Worm (Caenorhabditis elegans) whole organism, L1 larva: ENCODE measurements around the gene F56D3.1.
A peak's percentile ranks its signal among the peaks of the same experiment; 100 is the strongest.
"Not testable (repeated sequence)": the region's sequence is repeated elsewhere in the genome, so short reads cannot be mapped to it uniquely, and the experiment has no call there.

Source experiments
- C16A3.4 ChIP-seq: fragments of 150-350 bp; optimal IDR thresholded peaks from 2 replicates; lab custom pipeline; 2014; ENCODE audit warnings: missing biosample characterization, missing genetic modification characterization
- C34B4.2 ChIP-seq: sonication (generic microtip); optimal IDR thresholded peaks from 2 replicates; lab custom pipeline; 2017; ENCODE audit warnings: mild to moderate bottlenecking, missing genetic modification characterization, missing compliant biosample characterization
- Y116A8C.19 ChIP-seq: sonication (generic microtip); optimal IDR thresholded peaks from 2 replicates; lab custom pipeline; 2016; ENCODE audit warnings: missing compliant biosample characterization, missing genetic modification characterization, borderline replicate concordance
- aha-1 ChIP-seq: fragments of 150-350 bp; optimal IDR thresholded peaks from 2 replicates; lab custom pipeline; 2014; ENCODE audit warnings: missing biosample characterization, missing genetic modification characterization
- aly-2 ChIP-seq: fragments of 150-350 bp; optimal IDR thresholded peaks from 2 replicates; lab custom pipeline; 2014; ENCODE audit warnings: missing biosample characterization, missing genetic modification characterization
- blmp-1 ChIP-seq: fragments of 150-350 bp; optimal IDR thresholded peaks from 2 replicates; lab custom pipeline; 2014; ENCODE audit warnings: missing biosample characterization, missing genetic modification characterization
- ceh-88 ChIP-seq: fragments of 200-800 bp; sonication (Bioruptor generic); IDR thresholded peaks from 2 replicates; pipeline ENCODE4 v1.3.6; 2022; ENCODE audit warnings: missing genetic modification characterization, missing compliant biosample characterization
- dpl-1 ChIP-seq, 3 experiments: fragments of 150-350 bp in 2 of 3; sonication (generic microtip) in 1 of 3; optimal IDR thresholded peaks; 2 replicates each; lab custom pipeline; 2014 to 2017; ENCODE audit warnings: missing biosample characterization in 3 of 3, missing genetic modification characterization in 3 of 3, missing genetic modification reagents in 3 of 3
- dsc-1 ChIP-seq: sonication (generic microtip); optimal IDR thresholded peaks from 2 replicates; lab custom pipeline; 2016; ENCODE audit warnings: mild to moderate bottlenecking, missing genetic modification characterization, missing compliant biosample characterization
- efl-1 ChIP-seq, 4 experiments: fragments of 150-350 bp; optimal IDR thresholded peaks in 3 of 4; peaks in 1 of 4; 1 replicate in 1 of 4; 2 replicates in 3 of 4; lab custom pipeline; 2014; ENCODE audit warnings: missing biosample characterization in 2 of 4, missing genetic modification characterization in 2 of 4, missing genetic modification reagents in 2 of 4
- efl-3 ChIP-seq: fragments of 200-800 bp; sonication (Bioruptor generic); optimal IDR thresholded peaks from 2 replicates; lab custom pipeline; 2018; ENCODE audit warnings: mild to moderate bottlenecking, missing genetic modification characterization, missing compliant biosample characterization
- elt-2 ChIP-seq: sonication (generic microtip); optimal IDR thresholded peaks from 2 replicates; lab custom pipeline; 2016; ENCODE audit warnings: missing genetic modification characterization, mild to moderate bottlenecking, inconsistent platforms, missing compliant biosample characterization, missing genetic modification reagents
- ets-5 ChIP-seq: fragments of 200-800 bp; sonication (Bioruptor generic); IDR thresholded peaks from 2 replicates; pipeline ENCODE4 v1.3.6; 2022; ENCODE audit warnings: missing genetic modification characterization, missing compliant biosample characterization
- fkh-10 ChIP-seq: sonication (generic microtip); optimal IDR thresholded peaks from 2 replicates; lab custom pipeline; 2017; ENCODE audit warnings: missing biosample characterization, missing genetic modification reagents, missing genetic modification characterization
- fkh-8 ChIP-seq: sonication (generic microtip); optimal IDR thresholded peaks from 2 replicates; lab custom pipeline; 2016; ENCODE audit warnings: mild to moderate bottlenecking, missing genetic modification characterization, missing compliant biosample characterization
- fos-1 ChIP-seq: fragments of 150-350 bp; optimal IDR thresholded peaks from 2 replicates; lab custom pipeline; 2014; ENCODE audit warnings: missing biosample characterization, missing genetic modification characterization
- grh-1 ChIP-seq: fragments of 200-800 bp; sonication (Bioruptor generic); IDR thresholded peaks from 2 replicates; pipeline ENCODE4 v1.3.6; 2022; ENCODE audit warnings: missing genetic modification reagents, missing genetic modification characterization, missing compliant biosample characterization
- hlh-17 ChIP-seq: fragments of 200-800 bp; sonication (Bioruptor generic); optimal IDR thresholded peaks from 2 replicates; lab custom pipeline; 2018; ENCODE audit warnings: missing genetic modification characterization, mild to moderate bottlenecking, missing compliant biosample characterization, moderate library complexity, borderline replicate concordance
- hlh-4 ChIP-seq: sonication (generic microtip); optimal IDR thresholded peaks from 2 replicates; lab custom pipeline; 2016; ENCODE audit warnings: mild to moderate bottlenecking, missing genetic modification characterization, missing compliant biosample characterization
- lin-14 ChIP-seq: fragments of 200-800 bp; sonication (Bioruptor generic); optimal IDR thresholded peaks from 2 replicates; lab custom pipeline; 2018; ENCODE audit warnings: mild to moderate bottlenecking, missing genetic modification characterization, moderate library complexity, missing compliant biosample characterization
- lsy-2 ChIP-seq, 2 experiments: fragments of 150-350 bp; optimal IDR thresholded peaks; 2 replicates each; lab custom pipeline; 2014; ENCODE audit warnings: missing biosample characterization in 2 of 2, missing genetic modification characterization in 2 of 2
- mab-9 ChIP-seq: fragments of 200-800 bp; sonication (Bioruptor generic); IDR thresholded peaks from 2 replicates; pipeline ENCODE4 v1.3.6; 2022; ENCODE audit warnings: missing genetic modification reagents, missing genetic modification characterization, missing compliant biosample characterization
- mdl-1 ChIP-seq, 2 experiments: fragments of 150-350 bp; optimal IDR thresholded peaks; 2 replicates each; lab custom pipeline; 2014 to 2017; ENCODE audit warnings: missing biosample characterization in 2 of 2, missing genetic modification characterization in 2 of 2, inconsistent platforms in 1 of 2
- mef-2 ChIP-seq: fragments of 150-350 bp; optimal IDR thresholded peaks from 2 replicates; lab custom pipeline; 2014; ENCODE audit warnings: missing biosample characterization, missing genetic modification characterization
- mep-1 ChIP-seq: fragments of 150-350 bp; optimal IDR thresholded peaks from 2 replicates; lab custom pipeline; 2014; ENCODE audit warnings: missing biosample characterization, missing genetic modification characterization
- nhr-12 ChIP-seq: sonication (generic microtip); optimal IDR thresholded peaks from 2 replicates; lab custom pipeline; 2017; ENCODE audit warnings: missing biosample characterization, missing genetic modification characterization
- nhr-20 ChIP-seq: sonication (generic microtip); optimal IDR thresholded peaks from 2 replicates; lab custom pipeline; 2016; ENCODE audit warnings: mild to moderate bottlenecking, missing genetic modification characterization, missing compliant biosample characterization
- nhr-28 ChIP-seq: fragments of 150-350 bp; optimal IDR thresholded peaks from 2 replicates; lab custom pipeline; 2014; ENCODE audit warnings: missing biosample characterization, missing genetic modification characterization
- nhr-47 ChIP-seq: sonication (generic microtip); optimal IDR thresholded peaks from 2 replicates; lab custom pipeline; 2016; ENCODE audit warnings: mild to moderate bottlenecking, missing genetic modification characterization, moderate library complexity, missing compliant biosample characterization
- nhr-71 ChIP-seq: sonication (generic microtip); optimal IDR thresholded peaks from 2 replicates; lab custom pipeline; 2016; ENCODE audit warnings: mild to moderate bottlenecking, missing genetic modification characterization, moderate library complexity, missing compliant biosample characterization
- nhr-76 ChIP-seq: sonication (generic microtip); optimal IDR thresholded peaks from 2 replicates; lab custom pipeline; 2017; ENCODE audit warnings: missing biosample characterization, missing genetic modification characterization
- nhr-84 ChIP-seq: sonication (generic microtip); optimal IDR thresholded peaks from 2 replicates; lab custom pipeline; 2017; ENCODE audit warnings: missing biosample characterization, missing genetic modification characterization
- nhr-85 ChIP-seq: sonication (generic microtip); peaks from one replicate; lab custom pipeline; 2016; ENCODE audit warnings: missing genetic modification characterization, inconsistent platforms, missing compliant biosample characterization
- pax-3 ChIP-seq: fragments of 200-800 bp; sonication (Bioruptor generic); optimal IDR thresholded peaks from 2 replicates; lab custom pipeline; 2018; ENCODE audit warnings: mild to moderate bottlenecking, missing genetic modification characterization, moderate library complexity, missing compliant biosample characterization
- pqm-1 ChIP-seq: sonication (generic microtip); optimal IDR thresholded peaks from 3 replicates; lab custom pipeline; 2017; ENCODE audit warnings: missing biosample characterization, missing genetic modification characterization
- rnt-1 ChIP-seq: sonication (generic microtip); optimal IDR thresholded peaks from 2 replicates; lab custom pipeline; 2016; ENCODE audit warnings: mild to moderate bottlenecking, missing genetic modification characterization, moderate library complexity, missing compliant biosample characterization
- skn-1 ChIP-seq: fragments of 150-350 bp; optimal IDR thresholded peaks from 2 replicates; lab custom pipeline; 2014; ENCODE audit warnings: missing biosample characterization, missing genetic modification characterization
- snu-23 ChIP-seq: sonication (generic microtip); optimal IDR thresholded peaks from 2 replicates; lab custom pipeline; 2016; ENCODE audit warnings: missing genetic modification characterization, missing compliant biosample characterization
- sptf-1 ChIP-seq: fragments of 150-350 bp; optimal IDR thresholded peaks from 2 replicates; lab custom pipeline; 2014; ENCODE audit warnings: missing biosample characterization, missing genetic modification characterization
- swsn-7 ChIP-seq: sonication (generic microtip); optimal IDR thresholded peaks from 2 replicates; lab custom pipeline; 2016; ENCODE audit warnings: missing genetic modification characterization, missing compliant biosample characterization
- tbx-2 ChIP-seq: sonication (generic microtip); optimal IDR thresholded peaks from 2 replicates; lab custom pipeline; 2016; ENCODE audit warnings: missing genetic modification characterization, missing compliant biosample characterization
- unc-86 ChIP-seq: sonication (generic microtip); optimal IDR thresholded peaks from 2 replicates; lab custom pipeline; 2016; ENCODE audit warnings: missing genetic modification characterization, missing compliant biosample characterization
- vab-15 ChIP-seq: sonication (generic microtip); optimal IDR thresholded peaks from 2 replicates; lab custom pipeline; 2017; ENCODE audit warnings: missing genotype, mild to moderate bottlenecking, missing genetic modification characterization, missing compliant biosample characterization
- xbp-1 ChIP-seq: sonication (generic microtip); optimal IDR thresholded peaks from 2 replicates; lab custom pipeline; 2016; ENCODE audit warnings: missing genetic modification characterization, missing compliant biosample characterization
- zip-4 ChIP-seq: fragments of 200-800 bp; sonication (Bioruptor generic); optimal IDR thresholded peaks from 2 replicates; lab custom pipeline; 2018; ENCODE audit warnings: mild to moderate bottlenecking, missing genetic modification characterization, moderate library complexity, missing compliant biosample characterization

The F56D3.1 gene

ce11 chrII:4134688-4135087 lies 11.5 kb upstream of the F56D3.1 start:
- no peak for TF ChIP-seq C34B4.2 (tag; lab: Kevin White, UChicago)
- TF ChIP-seq nhr-47 (tag; lab: Kevin White, UChicago): peak; percentile 16
- no peak for TF ChIP-seq fos-1 (tag; lab: Kevin White, UChicago)
- no peak for TF ChIP-seq nhr-20 (tag; lab: Kevin White, UChicago)
- no peak for TF ChIP-seq aly-2 (tag; lab: Kevin White, UChicago)
- TF ChIP-seq fkh-8 (tag; lab: Kevin White, UChicago): peak; percentile 47
- peak; percentile 32 for TF ChIP-seq fkh-10 (GFP tag; lab: Kevin White, UChicago)
- TF ChIP-seq tbx-2 (tag; lab: Kevin White, UChicago): peak; percentile 6
- TF ChIP-seq lin-14 (GFP tag; lab: Kevin White, UChicago): peak; percentile 72
- TF ChIP-seq mef-2 (tag; lab: Kevin White, UChicago): no peak
- no peak for TF ChIP-seq sptf-1
- TF ChIP-seq C16A3.4 (tag; lab: Kevin White, UChicago): no peak
- peak; percentile 60 for TF ChIP-seq unc-86 (tag; lab: Kevin White, UChicago)
- TF ChIP-seq mab-9 (GFP tag; lab: Robert Waterston, UW): no peak

DNA sequence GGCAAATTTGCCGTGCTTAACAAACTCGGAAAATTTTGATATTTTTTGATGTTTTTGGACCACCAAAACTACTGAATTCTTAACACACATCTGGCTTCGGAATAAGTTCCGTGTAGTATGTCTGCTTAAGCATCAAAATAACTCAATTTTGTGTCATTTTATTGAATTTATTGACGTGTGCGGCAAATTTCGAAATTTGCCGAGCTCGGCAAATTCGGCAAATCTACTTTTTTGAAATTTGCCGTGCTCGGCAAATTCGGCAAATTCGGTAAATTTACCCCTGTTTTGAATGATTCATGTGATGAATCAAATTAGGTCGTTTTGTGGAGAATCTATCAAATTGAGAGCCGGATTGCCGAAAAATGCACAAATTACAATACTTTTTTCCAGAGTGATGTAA lies 10.9 kb upstream of the F56D3.1 start, which contains the start of gene ast-1:
TSS of gene ast-1 (minus strand) at position 101 of the 400 bp plus-strand sequence.
- TF ChIP-seq mab-9 (GFP tag; lab: Robert Waterston, UW); xbp-1 (tag; lab: Kevin White, UChicago); aha-1 (tag; lab: Kevin White, UChicago): not testable (repeated sequence)

DNA sequence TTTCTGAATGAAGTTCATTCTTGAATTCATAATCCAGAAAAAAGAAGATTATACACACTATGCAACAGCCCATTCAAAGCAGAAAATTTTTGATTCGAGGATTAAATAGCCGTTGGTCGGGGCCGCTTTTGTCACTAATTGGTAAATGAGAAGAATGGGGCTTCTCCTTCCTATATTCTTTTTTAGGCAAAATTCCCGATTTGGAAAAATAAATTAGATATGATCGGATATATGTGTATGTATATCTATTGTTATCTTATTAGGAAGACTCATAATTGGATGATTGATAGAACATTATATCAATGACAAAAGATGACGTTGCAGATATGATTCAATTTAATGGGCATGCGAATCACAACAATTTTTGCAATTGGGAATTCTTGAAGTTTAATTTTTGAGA lies 4.1 kb downstream of the F56D3.1 start:
- TF ChIP-seq grh-1 (GFP tag; lab: Robert Waterston, UW) (no peak), dsc-1 (tag; lab: Kevin White, UChicago) (peak; percentile 93), efl-1 (optimal IDR thresholded peaks at IDR 0.05; lab: Kevin White, UChicago) (no peak), efl-1 (GFP tag; optimal IDR thresholded peaks at IDR 0.05 in 1 of 2; lab: Kevin White, UChicago) (peak in 1 of 2 experiments; percentile 31), aly-2 (tag; lab: Kevin White, UChicago) (no peak), dpl-1 (GFP tag; optimal IDR thresholded peaks at IDR 0.05; lab: Kevin White, UChicago) (no peak)

DNA sequence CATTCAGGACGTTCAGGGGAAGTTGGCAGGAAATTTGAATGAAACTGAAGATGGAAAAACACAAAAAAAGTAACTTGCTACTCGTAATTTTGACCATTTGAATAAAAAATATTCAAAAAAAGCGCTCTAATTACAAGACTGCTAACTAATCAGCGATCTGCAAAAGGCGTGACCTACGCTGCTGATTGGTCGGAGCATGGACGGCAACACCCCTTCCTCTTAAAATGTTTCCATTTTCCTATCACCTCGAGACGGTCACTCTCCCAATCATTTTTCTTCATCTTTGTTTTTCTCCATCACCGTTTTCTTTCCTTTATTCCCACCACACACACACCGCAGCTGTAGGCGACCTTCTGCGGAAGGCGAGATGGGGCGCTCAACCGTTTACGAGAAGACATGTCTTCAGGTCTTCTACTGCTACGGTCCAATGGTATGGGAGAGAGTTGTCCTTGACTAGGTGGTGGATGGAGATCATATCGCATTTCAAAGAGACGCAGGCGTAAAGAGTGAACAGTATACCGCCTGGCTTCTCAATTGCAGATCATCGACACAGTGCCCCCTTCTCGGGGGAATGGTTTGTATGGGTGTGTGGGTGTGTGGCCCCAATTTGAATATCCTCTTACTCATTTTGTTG lies 5.5 kb downstream of the F56D3.1 start:
- no peak for TF ChIP-seq elt-2
- no peak for TF ChIP-seq nhr-12 (tag; lab: Kevin White, UChicago)
- TF ChIP-seq C16A3.4 (tag; lab: Kevin White, UChicago): no peak
- TF ChIP-seq vab-15: no peak
- TF ChIP-seq pax-3 (tag; lab: Kevin White, UChicago): no peak
- TF ChIP-seq nhr-84: no peak
- TF ChIP-seq ceh-88 (GFP tag; lab: Robert Waterston, UW): no peak
- no peak for TF ChIP-seq zip-4
- TF ChIP-seq rnt-1 (tag; lab: Kevin White, UChicago): peak; percentile 22
- no peak for TF ChIP-seq ets-5
- peak in 1 of 2 experiments; percentile 32 for TF ChIP-seq lsy-2 (tag; optimal IDR thresholded peaks at IDR 0.05; lab: Kevin White, UChicago)
- TF ChIP-seq mep-1 (tag; lab: Kevin White, UChicago): peak; percentile 74
- peak; percentile 40 for TF ChIP-seq nhr-20 (tag; lab: Kevin White, UChicago)
- no peak for TF ChIP-seq efl-3 (GFP tag; lab: Kevin White, UChicago)
- peak in 1 of 2 experiments; percentile 11 for TF ChIP-seq mdl-1 (tag; optimal IDR thresholded peaks at IDR 0.05; lab: Kevin White, UChicago)
- no peak for TF ChIP-seq sptf-1
- no peak for TF ChIP-seq nhr-76 (tag; lab: Kevin White, UChicago)
- TF ChIP-seq skn-1: no peak
- TF ChIP-seq nhr-28: no peak
- peak; percentile 89 for TF ChIP-seq nhr-85 (tag; lab: Kevin White, UChicago)
- TF ChIP-seq blmp-1: peak; percentile 78
- peak; percentile 54 for TF ChIP-seq snu-23 (GFP tag; lab: Kevin White, UChicago)
- no peak for TF ChIP-seq swsn-7 (tag; lab: Kevin White, UChicago)
- no peak for TF ChIP-seq hlh-4 (tag; lab: Kevin White, UChicago)
- no peak for TF ChIP-seq Y116A8C.19 (tag; lab: Kevin White, UChicago)
- peak; percentile 31 for TF ChIP-seq nhr-71 (tag; lab: Kevin White, UChicago)
- TF ChIP-seq grh-1 (GFP tag; lab: Robert Waterston, UW): 0 out of 2 replicates have a peak, but pooled peaks have one; percentile 26
- TF ChIP-seq hlh-17: no peak
- TF ChIP-seq pqm-1 (tag; lab: Kevin White, UChicago): no peak
